Worm (Caenorhabditis elegans): ENCODE data around the gene pnp-1.

ce11 chrIV:293995-294700, 4.0 kb downstream of the pnp-1 start:
- TF ChIP-seq blmp-1 (tag; optimal IDR thresholded peaks at IDR 0.05; ENCODE audit: insufficient read depth) (no peak), ZK546.5 (tag; optimal IDR thresholded peaks at IDR 0.05) (no peak), lin-39 (tag; optimal IDR thresholded peaks at IDR 0.05) (no peak), sma-3 (GFP tag; optimal IDR thresholded peaks at IDR 0.05) (no peak), ceh-16 (tag; optimal IDR thresholded peaks at IDR 0.05) (no peak), nhr-10 (tag; optimal IDR thresholded peaks at IDR 0.05) (no peak), nhr-11 (tag; optimal IDR thresholded peaks at IDR 0.05) (no peak), nhr-77 (tag; optimal IDR thresholded peaks at IDR 0.05) (no peak), ceh-82 (tag; optimal IDR thresholded peaks at IDR 0.05) (no peak)

Measured in whole organism, L2 larva.